Worm (Caenorhabditis elegans) whole organism, young adult: Measurements from ENCODE around the gene Y39B6A.43.

Experiments used
- B0261.1 ChIP-seq: sonication (generic microtip); optimal IDR thresholded peaks from 2 replicates; lab custom pipeline; 2016; ENCODE audit warnings: mild to moderate bottlenecking, missing genetic modification characterization, moderate library complexity, missing compliant biosample characterization
- C17E4.6 ChIP-seq: fragments of 200-800 bp; sonication (Bioruptor generic); IDR thresholded peaks from 2 replicates; pipeline ENCODE4 v1.3.6; 2022; ENCODE audit warnings: missing genetic modification reagents, missing genetic modification characterization, missing compliant biosample characterization
- D2030.7 ChIP-seq: fragments of 200-800 bp; sonication (Bioruptor generic); IDR thresholded peaks from 2 replicates; pipeline ENCODE4 v1.3.6; 2022; ENCODE audit warnings: missing genetic modification reagents, missing genetic modification characterization, missing compliant biosample characterization
- F33H1.4 ChIP-seq: fragments of 200-800 bp; sonication (Bioruptor generic); IDR thresholded peaks from 2 replicates; pipeline ENCODE4 v1.3.6; 2022; ENCODE audit warnings: missing genetic modification reagents, missing genetic modification characterization, missing compliant biosample characterization
- F39B2.1 ChIP-seq: fragments of 200-800 bp; sonication (Bioruptor generic); IDR thresholded peaks from 2 replicates; pipeline ENCODE4 v1.3.6; 2022; ENCODE audit warnings: missing genetic modification reagents, missing genetic modification characterization, missing compliant biosample characterization
- F52B5.7 ChIP-seq: sonication (generic microtip); optimal IDR thresholded peaks from 2 replicates; lab custom pipeline; 2016; ENCODE audit warnings: mild to moderate bottlenecking, missing genetic modification characterization, missing compliant biosample characterization
- F55B11.4 ChIP-seq: sonication (generic microtip); optimal IDR thresholded peaks from 2 replicates; lab custom pipeline; 2016; ENCODE audit warnings: missing compliant biosample characterization, missing genetic modification characterization, borderline replicate concordance; ENCODE audit not compliant: insufficient read depth
- F57A8.1 ChIP-seq: fragments of 200-800 bp; sonication (Bioruptor generic); optimal IDR thresholded peaks from 2 replicates; lab custom pipeline; 2018; ENCODE audit warnings: mild to moderate bottlenecking, missing genetic modification characterization, moderate library complexity, missing compliant biosample characterization
- T26A5.8 ChIP-seq: sonication (generic microtip); optimal IDR thresholded peaks from 2 replicates; lab custom pipeline; 2016; ENCODE audit warnings: missing genetic modification characterization, missing compliant biosample characterization
- Y67H2A.10 ChIP-seq: fragments of 200-800 bp; sonication (Bioruptor generic); conservative IDR thresholded peaks from 2 replicates; pipeline ENCODE4 v1.3.6; 2022; ENCODE audit warnings: missing genetic modification reagents, missing genetic modification characterization, missing compliant biosample characterization
- Y79H2A.3 ChIP-seq: fragments of 200-800 bp; sonication (Bioruptor generic); conservative IDR thresholded peaks from 2 replicates; pipeline ENCODE4 v1.3.6; 2022; ENCODE audit warnings: missing genetic modification reagents, missing genetic modification characterization, missing compliant biosample characterization
- Y95B8A.8 ChIP-seq: fragments of 200-800 bp; sonication (Bioruptor generic); IDR thresholded peaks from 2 replicates; pipeline ENCODE4 v1.3.6; 2022; ENCODE audit warnings: missing genetic modification reagents, missing genetic modification characterization, missing compliant biosample characterization
- aptf-2 ChIP-seq: fragments of 200-800 bp; sonication (Bioruptor generic); conservative IDR thresholded peaks from 2 replicates; pipeline ENCODE4 v1.3.6; 2022; ENCODE audit warnings: missing genetic modification reagents, missing genetic modification characterization, missing compliant biosample characterization
- aptf-3 ChIP-seq: fragments of 200-800 bp; sonication (Bioruptor generic); IDR thresholded peaks from 2 replicates; pipeline ENCODE4 v1.3.6; 2022; ENCODE audit warnings: missing genetic modification characterization, missing compliant biosample characterization
- atf-7 ChIP-seq: sonication (generic microtip); optimal IDR thresholded peaks from 2 replicates; lab custom pipeline; 2017; ENCODE audit warnings: mild to moderate bottlenecking, missing genetic modification characterization, missing compliant biosample characterization
- attf-6 ChIP-seq: fragments of 200-800 bp; sonication (Bioruptor generic); IDR thresholded peaks from 2 replicates; pipeline ENCODE4 v1.3.6; 2022; ENCODE audit warnings: missing genetic modification reagents, missing genetic modification characterization, missing compliant biosample characterization
- ceh-91 ChIP-seq: fragments of 200-800 bp; sonication (Bioruptor generic); IDR thresholded peaks from 2 replicates; pipeline ENCODE4 v1.3.6; 2022; ENCODE audit warnings: missing genetic modification reagents, missing genetic modification characterization, missing compliant biosample characterization
- dpff-1 ChIP-seq: sonication (generic microtip); optimal IDR thresholded peaks from 2 replicates; lab custom pipeline; 2017; ENCODE audit warnings: mild to moderate bottlenecking, missing genetic modification characterization, missing compliant biosample characterization
- egl-44 ChIP-seq: fragments of 200-800 bp; sonication (Bioruptor generic); IDR thresholded peaks from 2 replicates; pipeline ENCODE4 v1.3.6; 2022; ENCODE audit warnings: missing genetic modification reagents, missing genetic modification characterization, missing compliant biosample characterization
- egrh-3 ChIP-seq: fragments of 200-800 bp; sonication (Bioruptor generic); IDR thresholded peaks from 2 replicates; pipeline ENCODE4 v1.3.6; 2022; ENCODE audit warnings: missing genetic modification reagents, missing genetic modification characterization, missing compliant biosample characterization
- ets-4 ChIP-seq: fragments of 200-800 bp; sonication (Bioruptor generic); optimal IDR thresholded peaks from 2 replicates; lab custom pipeline; 2018; ENCODE audit warnings: mild to moderate bottlenecking, missing genetic modification characterization, missing compliant biosample characterization
- hlh-26 ChIP-seq: fragments of 200-800 bp; sonication (Bioruptor generic); conservative IDR thresholded peaks from 2 replicates; pipeline ENCODE4 v1.3.6; 2022; ENCODE audit warnings: missing genetic modification reagents, missing genetic modification characterization, missing compliant biosample characterization
- hsf-1 ChIP-seq: fragments of 200-800 bp; sonication (Bioruptor generic); IDR thresholded peaks from 2 replicates; pipeline ENCODE4 v1.3.6; 2022; ENCODE audit warnings: missing genetic modification reagents, missing genetic modification characterization, missing compliant biosample characterization
- lag-1 ChIP-seq: fragments of 200-800 bp; sonication (Bioruptor generic); IDR thresholded peaks from 2 replicates; pipeline ENCODE4 v1.3.6; 2022; ENCODE audit warnings: missing genetic modification reagents, missing genetic modification characterization, missing compliant biosample characterization
- let-526 ChIP-seq: fragments of 200-800 bp; sonication (Bioruptor generic); IDR thresholded peaks from 2 replicates; pipeline ENCODE4 v1.3.6; 2022; ENCODE audit warnings: missing genetic modification reagents, missing genetic modification characterization, missing compliant biosample characterization
- let-607 ChIP-seq, 2 experiments: fragments of 200-800 bp in 1 of 2; sonication (Bioruptor generic) in 1 of 2; sonication (generic microtip) in 1 of 2; optimal IDR thresholded peaks; 2 replicates each; lab custom pipeline; 2016 to 2018; ENCODE audit warnings: mild to moderate bottlenecking in 2 of 2, missing compliant biosample characterization in 2 of 2, missing genetic modification characterization in 2 of 2, moderate library complexity in 2 of 2, missing genotype in 1 of 2
- lin-26 ChIP-seq: fragments of 200-800 bp; sonication (Bioruptor generic); IDR thresholded peaks from 2 replicates; pipeline ENCODE4 v1.3.6; 2022; ENCODE audit warnings: missing genetic modification reagents, missing genetic modification characterization, missing compliant biosample characterization
- lin-54 ChIP-seq: fragments of 200-800 bp; sonication (Bioruptor generic); optimal IDR thresholded peaks from 2 replicates; lab custom pipeline; 2018; ENCODE audit warnings: mild to moderate bottlenecking, missing genetic modification characterization, missing compliant biosample characterization
- madf-10 ChIP-seq: sonication (generic microtip); optimal IDR thresholded peaks from 2 replicates; lab custom pipeline; 2016; ENCODE audit warnings: mild to moderate bottlenecking, missing genetic modification characterization, missing compliant biosample characterization
- madf-3 ChIP-seq: fragments of 200-800 bp; sonication (Bioruptor generic); IDR thresholded peaks from 2 replicates; pipeline ENCODE4 v1.3.6; 2022; ENCODE audit warnings: missing genetic modification reagents, missing genetic modification characterization, missing compliant biosample characterization
- madf-8 ChIP-seq: fragments of 200-800 bp; sonication (Bioruptor generic); conservative IDR thresholded peaks from 2 replicates; pipeline ENCODE4 v1.3.6; 2022; ENCODE audit warnings: missing genetic modification reagents, missing genetic modification characterization, missing compliant biosample characterization
- mel-28 ChIP-seq: sonication (generic microtip); optimal IDR thresholded peaks from 2 replicates; lab custom pipeline; 2016; ENCODE audit warnings: borderline replicate concordance, mild to moderate bottlenecking, missing genetic modification characterization, missing compliant biosample characterization
- nhr-27 ChIP-seq: fragments of 200-800 bp; sonication (Bioruptor generic); optimal IDR thresholded peaks from 2 replicates; lab custom pipeline; 2018; ENCODE audit warnings: mild to moderate bottlenecking, missing genetic modification characterization, moderate library complexity, missing compliant biosample characterization
- nhr-80 ChIP-seq: sonication (generic microtip); optimal IDR thresholded peaks from 2 replicates; lab custom pipeline; 2016; ENCODE audit warnings: missing genetic modification characterization, missing compliant biosample characterization
- nhr-90 ChIP-seq: sonication (generic microtip); optimal IDR thresholded peaks from 2 replicates; lab custom pipeline; 2016; ENCODE audit warnings: missing genotype, mild to moderate bottlenecking, missing genetic modification characterization, missing compliant biosample characterization
- repo-1 ChIP-seq: sonication (generic microtip); optimal IDR thresholded peaks from 2 replicates; lab custom pipeline; 2017; ENCODE audit warnings: mild to moderate bottlenecking, missing genetic modification characterization, missing compliant biosample characterization
- rpc-1 ChIP-seq, 2 experiments: fragments of 150-350 bp in 1 of 2; sonication (generic microtip) in 1 of 2; optimal IDR thresholded peaks; 2 replicates each; lab custom pipeline; 2014 to 2018; ENCODE audit warnings: missing biosample characterization in 1 of 2, missing genetic modification characterization in 1 of 2, missing genetic modification reagents in 1 of 2, missing genotype in 1 of 2
- snpc-3.4 ChIP-seq: sonication (generic microtip); optimal IDR thresholded peaks from 2 replicates; lab custom pipeline; 2017; ENCODE audit warnings: missing genetic modification characterization, mild to moderate bottlenecking, missing compliant biosample characterization, antibody characterized with exemption, moderate library complexity, missing genotype, missing genetic modification reagents
- tbp1 ChIP-seq: fragments of 200-800 bp; sonication (Bioruptor generic); optimal IDR thresholded peaks from 2 replicates; lab custom pipeline; 2018; ENCODE audit warnings: mild to moderate bottlenecking, missing genetic modification characterization, missing compliant biosample characterization
- tbx-9 ChIP-seq: sonication (generic microtip); optimal IDR thresholded peaks from 2 replicates; lab custom pipeline; 2016; ENCODE audit warnings: borderline replicate concordance, missing genetic modification characterization, inconsistent platforms, missing compliant biosample characterization
- ztf-22 ChIP-seq: fragments of 200-800 bp; sonication (Bioruptor generic); optimal IDR thresholded peaks from 2 replicates; lab custom pipeline; 2018; ENCODE audit warnings: mild to moderate bottlenecking, missing genetic modification characterization, moderate library complexity, missing compliant biosample characterization
- ztf-3 ChIP-seq: fragments of 200-800 bp; sonication (Bioruptor generic); optimal IDR thresholded peaks from 2 replicates; lab custom pipeline; 2018; ENCODE audit warnings: mild to moderate bottlenecking, missing genetic modification characterization, missing compliant biosample characterization
- ztf-6 ChIP-seq: fragments of 200-800 bp; sonication (Bioruptor generic); IDR thresholded peaks from 2 replicates; pipeline ENCODE4 v1.3.6; 2022; ENCODE audit warnings: missing genetic modification reagents, missing genetic modification characterization, missing compliant biosample characterization

The Y39B6A.43 gene

DNA sequence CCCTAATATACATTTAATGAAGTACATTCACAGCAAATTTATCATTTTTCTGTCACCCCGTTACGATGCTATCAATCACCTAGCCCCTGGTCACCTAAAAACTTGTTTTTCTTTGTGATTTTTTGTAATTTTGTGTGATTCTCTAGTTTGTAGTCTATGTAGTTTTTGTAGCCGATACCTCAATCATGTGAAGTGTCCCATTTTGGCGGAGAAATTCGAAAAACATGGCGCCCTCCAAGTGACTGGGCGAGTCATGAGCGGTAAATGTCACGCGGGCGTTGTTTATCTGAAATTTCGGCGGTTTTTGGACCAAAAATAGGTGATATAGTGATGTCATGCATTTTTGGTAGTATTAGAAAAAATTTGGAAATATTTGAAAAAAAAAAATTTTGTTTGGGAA lies 36.9 kb downstream of the Y39B6A.43 start:
- no peak for TF ChIP-seq atf-7 (tag; lab: Kevin White, UChicago)
- TF ChIP-seq ztf-3 = no peak
- TF ChIP-seq F52B5.7 (tag; lab: Kevin White, UChicago) = no peak
- TF ChIP-seq T26A5.8 (tag; lab: Kevin White, UChicago) = no peak
- no peak for TF ChIP-seq aptf-2 (GFP tag; lab: Robert Waterston, UW)
- TF ChIP-seq lin-26 (GFP tag; lab: Robert Waterston, UW) = no peak
- no peak for TF ChIP-seq madf-3 (GFP tag; lab: Robert Waterston, UW)
- TF ChIP-seq Y95B8A.8 (GFP tag; lab: Robert Waterston, UW) = no peak
- TF ChIP-seq madf-10 (tag; lab: Kevin White, UChicago) = no peak
- TF ChIP-seq ztf-22 (GFP tag; lab: Kevin White, UChicago) = no peak
- no peak for TF ChIP-seq Y67H2A.10 (GFP tag; lab: Robert Waterston, UW)
- TF ChIP-seq D2030.7 (GFP tag; lab: Robert Waterston, UW) = no peak

- no peak for TF ChIP-seq F57A8.1 (GFP tag; lab: Kevin White, UChicago)
- no peak for TF ChIP-seq madf-10 (tag; lab: Kevin White, UChicago)
- no peak for TF ChIP-seq ztf-6 (GFP tag; lab: Robert Waterston, UW)
- TF ChIP-seq F33H1.4 (GFP tag; lab: Robert Waterston, UW) = no peak
- TF ChIP-seq snpc-3.4 = no peak
- TF ChIP-seq mel-28 (tag; lab: Kevin White, UChicago) = no peak
Observed at ce11 chrV:18917396-18917795, 50.2 kb downstream of the Y39B6A.43 start.

- TF ChIP-seq hsf-1 = no peak
Observed at ce11 chrV:18913120-18913519, 54.5 kb downstream of the Y39B6A.43 start.

- TF ChIP-seq hsf-1 = no peak
- TF ChIP-seq dpff-1 (tag; lab: Kevin White, UChicago) = no peak
- no peak for TF ChIP-seq ets-4 (GFP tag; lab: Kevin White, UChicago)
- TF ChIP-seq rpc-1 (optimal IDR thresholded peaks at IDR 0.05; lab: Kevin White, UChicago) = peak; percentile 20
- peak; percentile 54 for TF ChIP-seq rpc-1 (tag; optimal IDR thresholded peaks at IDR 0.05; lab: Kevin White, UChicago)
- no peak for TF ChIP-seq lag-1
- TF ChIP-seq nhr-90 = no peak
- TF ChIP-seq hlh-26 (GFP tag; lab: Robert Waterston, UW) = no peak
- TF ChIP-seq nhr-27 (tag; lab: Kevin White, UChicago) = no peak
- peak; percentile 22 for TF ChIP-seq B0261.1 (tag; lab: Kevin White, UChicago)
- peak; percentile 22; the same call in 1 of the 2 replicates for TF ChIP-seq egrh-3
- TF ChIP-seq nhr-80 (tag; lab: Kevin White, UChicago) = no peak
- TF ChIP-seq egl-44 (GFP tag; lab: Robert Waterston, UW) = no peak
- TF ChIP-seq ztf-3 = no peak
- TF ChIP-seq F55B11.4 (tag; lab: Kevin White, UChicago) = no peak
- TF ChIP-seq D2030.7 (GFP tag; lab: Robert Waterston, UW) = no peak
- TF ChIP-seq F39B2.1 = no peak
- peak; percentile 73 for TF ChIP-seq tbp1 (GFP tag; lab: Kevin White, UChicago)
- TF ChIP-seq let-526 (GFP tag; lab: Robert Waterston, UW) = no peak
- no peak for TF ChIP-seq tbx-9
- TF ChIP-seq F52B5.7 (tag; lab: Kevin White, UChicago) = no peak
- no peak for TF ChIP-seq C17E4.6 (GFP tag; lab: Robert Waterston, UW)
- no peak for TF ChIP-seq madf-8
- no peak for TF ChIP-seq T26A5.8 (tag; lab: Kevin White, UChicago)
- no peak for TF ChIP-seq repo-1
- TF ChIP-seq attf-6 (GFP tag; lab: Robert Waterston, UW) = no peak
- no peak for TF ChIP-seq ceh-91 (GFP tag; lab: Robert Waterston, UW)
- TF ChIP-seq let-607 (tag; optimal IDR thresholded peaks at IDR 0.05; lab: Kevin White, UChicago) = no peak
- no peak for TF ChIP-seq madf-10 (tag; lab: Kevin White, UChicago)
- no peak for TF ChIP-seq aptf-3
- no peak for TF ChIP-seq Y79H2A.3 (GFP tag; lab: Robert Waterston, UW)
- no peak for TF ChIP-seq lin-54 (GFP tag; lab: Kevin White, UChicago)
Observed at ce11 chrV:18912555-18912954, 55.1 kb downstream of the Y39B6A.43 start.
